Fruit fly (Drosophila melanogaster): ENCODE data around the gene CG6763.

The CG6763 gene

dm6 chr3R:23302178-23302577 is 18.4 kb downstream of the CG6763 start (continued):
- TF ChIP-seq tna (GFP tag; IDR thresholded peaks at IDR 0.05; ENCODE audit: partially characterized antibody) (no peak), da (GFP tag; optimal IDR thresholded peaks at IDR 0.05) (no peak), amos (GFP tag; IDR thresholded peaks at IDR 0.05; ENCODE audit: partially characterized antibody) (no peak), Optix (GFP tag; IDR thresholded peaks at IDR 0.05) (no peak), seq (GFP tag; IDR thresholded peaks at IDR 0.05) (no peak), ewg (GFP tag; optimal IDR thresholded peaks at IDR 0.05) (no peak), CG2875 (GFP tag; optimal IDR thresholded peaks at IDR 0.05) (peak; percentile 18), tx (GFP tag; optimal IDR thresholded peaks at IDR 0.05) (no peak), CG10543 (GFP tag; optimal IDR thresholded peaks at IDR 0.05) (no peak), bsh (GFP tag; optimal IDR thresholded peaks at IDR 0.05) (no peak), CG17359 (tag; optimal IDR thresholded peaks at IDR 0.05) (no peak), Atf6 (GFP tag; IDR thresholded peaks at IDR 0.05) (no peak), pan (optimal IDR thresholded peaks at IDR 0.05) (no peak), pan (GFP tag; optimal IDR thresholded peaks at IDR 0.05 in 1 of 2, IDR thresholded peaks at IDR 0.05 in 1 of 2) (no peak), ase (GFP tag; IDR thresholded peaks at IDR 0.05) (no peak), Doc3 (GFP tag; IDR thresholded peaks at IDR 0.05; ENCODE audit: partially characterized antibody) (no peak), Side (GFP tag; optimal IDR thresholded peaks at IDR 0.05) (no peak), CG6272 (GFP tag; IDR thresholded peaks at IDR 0.05) (no peak), Atf-2 (GFP tag; optimal IDR thresholded peaks at IDR 0.05) (no peak), Dfd (GFP tag; optimal IDR thresholded peaks at IDR 0.05) (no peak), CG15696 (tag; optimal IDR thresholded peaks at IDR 0.05) (peak; percentile 9), unpg (GFP tag; optimal IDR thresholded peaks at IDR 0.05) (no peak), sqz (GFP tag; optimal IDR thresholded peaks at IDR 0.05) (peak; percentile 30), dan (GFP tag; IDR thresholded peaks at IDR 0.05) (no peak), Bgb (GFP tag; IDR thresholded peaks at IDR 0.05; ENCODE audit: partially characterized antibody) (no peak), D19B (GFP tag; optimal IDR thresholded peaks at IDR 0.05) (no peak), ssp (GFP tag; IDR thresholded peaks at IDR 0.05) (no peak), CG3163 (GFP tag; optimal IDR thresholded peaks at IDR 0.05) (no peak), luna (GFP tag; optimal IDR thresholded peaks at IDR 0.05) (no peak), CG10147 (GFP tag; optimal IDR thresholded peaks at IDR 0.05) (no peak), Spps (tag; optimal IDR thresholded peaks at IDR 0.05) (no peak), sug (tag; optimal IDR thresholded peaks at IDR 0.05) (no peak), CG10274 (GFP tag; optimal IDR thresholded peaks at IDR 0.05) (no peak), unc-4 (GFP tag; IDR thresholded peaks at IDR 0.05; ENCODE audit: partially characterized antibody) (no peak), sima (GFP tag; optimal IDR thresholded peaks at IDR 0.05) (no peak), ATbp (GFP tag; optimal IDR thresholded peaks at IDR 0.05) (peak; percentile 37), vfl (GFP tag; optimal IDR thresholded peaks at IDR 0.05) (no peak), Tbp (GFP tag; optimal IDR thresholded peaks at IDR 0.05) (no peak), hb (GFP tag; IDR thresholded peaks at IDR 0.05; ENCODE audit: partially characterized antibody) (no peak), sr (GFP tag; IDR thresholded peaks at IDR 0.05) (no peak), CG2116 (GFP tag; optimal IDR thresholded peaks at IDR 0.05) (no peak), chn (GFP tag; optimal IDR thresholded peaks at IDR 0.05) (no peak), HLH3B (GFP tag; IDR thresholded peaks at IDR 0.05) (no peak)

dm6 chr3R:23303297-23303696 is 19.5 kb downstream of the CG6763 start:
- TF ChIP-seq her (GFP tag; optimal IDR thresholded peaks at IDR 0.05) (no peak), CG8765 (GFP tag; IDR thresholded peaks at IDR 0.05) (peak; percentile 59; the same call in 1 of the 2 replicates), Xbp1 (GFP tag; optimal IDR thresholded peaks at IDR 0.05) (peak; percentile 3), nmo (GFP tag; optimal IDR thresholded peaks at IDR 0.05) (peak; percentile 48), CG6689 (GFP tag; IDR thresholded peaks at IDR 0.05) (0 out of 2 replicates have a peak, but pooled peaks have one; percentile 31), CG10267 (tag; optimal IDR thresholded peaks at IDR 0.05) (peak; percentile 50), H2.0 (GFP tag; IDR thresholded peaks at IDR 0.05) (peak; percentile 17; the same call in 1 of the 2 replicates), zfh1 (GFP tag; IDR thresholded peaks at IDR 0.05) (peak; percentile 71; the same call in 2 of the 3 replicates), nerfin-1 (tag; optimal IDR thresholded peaks at IDR 0.05) (peak; percentile 86), az2 (GFP tag; optimal IDR thresholded peaks at IDR 0.05) (peak; percentile 30), fd96Cb (tag; optimal IDR thresholded peaks at IDR 0.05) (peak; percentile 23)

Data from whole organism, embryonic.